Worm (Caenorhabditis elegans) whole organism, late embryonic: ENCODE data around the gene acer-1.
A peak's percentile ranks its signal among the peaks of the same experiment; 100 is the strongest.

Experiments
- C08G9.2 ChIP-seq: sonication (generic microtip); optimal IDR thresholded peaks from 2 replicates; lab custom pipeline; 2016; ENCODE audit warnings: mild to moderate bottlenecking, missing genetic modification characterization, moderate library complexity, missing compliant biosample characterization
- C38D4.7 ChIP-seq: fragments of 200-800 bp; sonication (Bioruptor generic); optimal IDR thresholded peaks from 2 replicates; lab custom pipeline; 2018; ENCODE audit warnings: mild to moderate bottlenecking, missing genetic modification characterization, moderate library complexity, missing compliant biosample characterization
- F13H6.1 ChIP-seq: sonication (generic microtip); optimal IDR thresholded peaks from 2 replicates; lab custom pipeline; 2016; ENCODE audit warnings: missing genetic modification characterization, missing compliant biosample characterization
- K02D7.2 ChIP-seq: sonication (generic microtip); optimal IDR thresholded peaks from 2 replicates; lab custom pipeline; 2017; ENCODE audit warnings: mild to moderate bottlenecking, missing genetic modification characterization, missing compliant biosample characterization
- K09A11.1 ChIP-seq: sonication (generic microtip); optimal IDR thresholded peaks from 2 replicates; lab custom pipeline; 2017; ENCODE audit warnings: antibody characterized with exemption, mild to moderate bottlenecking, missing genetic modification characterization, missing compliant biosample characterization; ENCODE audit not compliant: insufficient read depth
- T23F11.4 ChIP-seq: fragments of 200-800 bp; sonication (Bioruptor generic); optimal IDR thresholded peaks from 2 replicates; lab custom pipeline; 2018; ENCODE audit warnings: mild to moderate bottlenecking, missing genetic modification characterization, missing compliant biosample characterization
- Y22D7AL.16 ChIP-seq: sonication (generic microtip); optimal IDR thresholded peaks from 2 replicates; lab custom pipeline; 2016; ENCODE audit warnings: missing genetic modification characterization, missing compliant biosample characterization
- ahr-1 ChIP-seq: sonication (generic microtip); optimal IDR thresholded peaks from 2 replicates; lab custom pipeline; 2016; ENCODE audit warnings: missing genetic modification characterization, missing compliant biosample characterization
- ama-1 ChIP-seq: fragments of 150-350 bp; optimal IDR thresholded peaks from 2 replicates; lab custom pipeline; 2014
- ceh-14 ChIP-seq: sonication (generic microtip); optimal IDR thresholded peaks from 2 replicates; lab custom pipeline; 2016; ENCODE audit warnings: missing genotype, missing genetic modification characterization, missing compliant biosample characterization
- ceh-18 ChIP-seq: sonication (generic microtip); optimal IDR thresholded peaks from 2 replicates; lab custom pipeline; 2016; ENCODE audit warnings: missing genetic modification characterization, missing compliant biosample characterization
- ceh-19 ChIP-seq: fragments of 200-800 bp; sonication (Bioruptor generic); optimal IDR thresholded peaks from 2 replicates; lab custom pipeline; 2018; ENCODE audit warnings: mild to moderate bottlenecking, missing genetic modification characterization, missing compliant biosample characterization
- ceh-2 ChIP-seq: sonication (generic microtip); optimal IDR thresholded peaks from 2 replicates; lab custom pipeline; 2016; ENCODE audit warnings: missing genotype, missing genetic modification characterization, missing compliant biosample characterization
- ceh-22 ChIP-seq: sonication (generic microtip); optimal IDR thresholded peaks from 2 replicates; lab custom pipeline; 2017; ENCODE audit warnings: missing biosample characterization, missing genetic modification characterization
- ceh-30 ChIP-seq: fragments of 150-350 bp; optimal IDR thresholded peaks from 2 replicates; lab custom pipeline; 2014; ENCODE audit warnings: missing biosample characterization, missing genetic modification characterization
- ceh-34 ChIP-seq: sonication (generic microtip); optimal IDR thresholded peaks from 2 replicates; lab custom pipeline; 2016; ENCODE audit warnings: mild to moderate bottlenecking, missing genetic modification characterization, missing compliant biosample characterization
- ceh-45 ChIP-seq: fragments of 200-800 bp; sonication (Bioruptor generic); IDR thresholded peaks from 2 replicates; pipeline ENCODE4 v1.3.6; 2022; ENCODE audit warnings: missing genetic modification reagents, missing genetic modification characterization, missing compliant biosample characterization
- ceh-6 ChIP-seq: fragments of 200-800 bp; sonication (Bioruptor generic); optimal IDR thresholded peaks from 2 replicates; lab custom pipeline; 2018; ENCODE audit warnings: mild to moderate bottlenecking, missing genetic modification characterization, missing compliant biosample characterization
- ceh-9 ChIP-seq: sonication (generic microtip); optimal IDR thresholded peaks from 2 replicates; lab custom pipeline; 2016; ENCODE audit warnings: mild to moderate bottlenecking, missing genetic modification characterization, inconsistent platforms, missing compliant biosample characterization
- che-1 ChIP-seq: sonication (generic microtip); optimal IDR thresholded peaks from 2 replicates; lab custom pipeline; 2016; ENCODE audit warnings: mild to moderate bottlenecking, missing genetic modification characterization, missing compliant biosample characterization
- elt-2 ChIP-seq: sonication (generic microtip); optimal IDR thresholded peaks from 2 replicates; lab custom pipeline; 2016; ENCODE audit warnings: missing genetic modification reagents, missing genetic modification characterization, missing compliant biosample characterization
- elt-4 ChIP-seq: sonication (generic microtip); optimal IDR thresholded peaks from 2 replicates; lab custom pipeline; 2016; ENCODE audit warnings: missing genetic modification characterization, missing compliant biosample characterization
- ets-4 ChIP-seq: sonication (generic microtip); optimal IDR thresholded peaks from 2 replicates; lab custom pipeline; 2016; ENCODE audit warnings: missing genetic modification characterization, missing compliant biosample characterization
- eyg-1 ChIP-seq: sonication (generic microtip); optimal IDR thresholded peaks from 2 replicates; lab custom pipeline; 2016; ENCODE audit warnings: missing genotype, missing genetic modification characterization, missing compliant biosample characterization
- fkh-10 ChIP-seq: fragments of 150-350 bp; optimal IDR thresholded peaks from 2 replicates; lab custom pipeline; 2014; ENCODE audit warnings: missing biosample characterization, missing genetic modification reagents, missing genetic modification characterization
- gmeb-2 ChIP-seq: sonication (generic microtip); optimal IDR thresholded peaks from 2 replicates; lab custom pipeline; 2016; ENCODE audit warnings: missing genetic modification characterization, inconsistent platforms, missing compliant biosample characterization
- hlh-30 ChIP-seq: sonication (generic microtip); optimal IDR thresholded peaks from 2 replicates; lab custom pipeline; 2017; ENCODE audit warnings: antibody characterized with exemption, missing genetic modification characterization, missing compliant biosample characterization; ENCODE audit not compliant: insufficient read depth
- madf-2 ChIP-seq: sonication (generic microtip); optimal IDR thresholded peaks from 2 replicates; lab custom pipeline; 2017; ENCODE audit warnings: missing genetic modification characterization, missing compliant biosample characterization
- nfya-1 ChIP-seq: sonication (generic microtip); optimal IDR thresholded peaks from 2 replicates; lab custom pipeline; 2017; ENCODE audit warnings: missing genetic modification characterization, mild to moderate bottlenecking, missing compliant biosample characterization, antibody characterized with exemption, moderate library complexity
- nhr-11 ChIP-seq: fragments of 150-350 bp; optimal IDR thresholded peaks from 2 replicates; lab custom pipeline; 2014; ENCODE audit warnings: missing biosample characterization, missing genetic modification characterization
- npax-4 ChIP-seq: sonication (generic microtip); optimal IDR thresholded peaks from 2 replicates; lab custom pipeline; 2016; ENCODE audit warnings: missing genetic modification characterization, missing compliant biosample characterization
- odd-2 ChIP-seq: sonication (generic microtip); optimal IDR thresholded peaks from 2 replicates; lab custom pipeline; 2017; ENCODE audit warnings: antibody characterized with exemption, mild to moderate bottlenecking, missing genetic modification characterization, missing compliant biosample characterization
- pag-3 ChIP-seq: sonication (generic microtip); optimal IDR thresholded peaks from 2 replicates; lab custom pipeline; 2016; ENCODE audit warnings: missing compliant biosample characterization, missing genetic modification characterization, borderline replicate concordance
- pat-9 ChIP-seq: fragments of 200-800 bp; sonication (Bioruptor generic); optimal IDR thresholded peaks from 2 replicates; lab custom pipeline; 2018; ENCODE audit warnings: mild to moderate bottlenecking, missing genetic modification characterization, moderate library complexity, missing compliant biosample characterization
- pha-4 ChIP-seq: fragments of 150-350 bp; optimal IDR thresholded peaks from 2 replicates; lab custom pipeline; 2018; ENCODE audit warnings: missing biosample characterization, missing genetic modification reagents, missing genetic modification characterization
- ref-2 ChIP-seq: sonication (generic microtip); optimal IDR thresholded peaks from 2 replicates; lab custom pipeline; 2016; ENCODE audit warnings: missing genetic modification characterization, missing compliant biosample characterization
- rnt-1 ChIP-seq: sonication (generic microtip); optimal IDR thresholded peaks from 2 replicates; lab custom pipeline; 2016; ENCODE audit warnings: missing genetic modification characterization, missing compliant biosample characterization
- sox-2 ChIP-seq: fragments of 200-800 bp; sonication (Bioruptor generic); IDR thresholded peaks from 2 replicates; pipeline ENCODE4 v1.3.6; 2022; ENCODE audit warnings: missing genetic modification reagents, missing genetic modification characterization, missing compliant biosample characterization
- sox-4 ChIP-seq: sonication (generic microtip); optimal IDR thresholded peaks from 2 replicates; lab custom pipeline; 2017; ENCODE audit warnings: mild to moderate bottlenecking, missing genetic modification characterization, inconsistent platforms, missing compliant biosample characterization
- tbx-2 ChIP-seq: sonication (generic microtip); optimal IDR thresholded peaks from 2 replicates; lab custom pipeline; 2016; ENCODE audit warnings: missing genetic modification characterization, missing compliant biosample characterization
- ttx-3 ChIP-seq: sonication (generic microtip); optimal IDR thresholded peaks from 2 replicates; lab custom pipeline; 2016; ENCODE audit warnings: missing genetic modification reagents, missing genetic modification characterization, missing compliant biosample characterization
- unc-3 ChIP-seq, 2 experiments: fragments of 200-800 bp in 1 of 2; sonication (Bioruptor generic) in 1 of 2; sonication (generic microtip) in 1 of 2; conservative IDR thresholded peaks in 1 of 2; optimal IDR thresholded peaks in 1 of 2; 2 replicates each; pipeline versions ENCODE4 v1.3.6 to Lab custom; 2016 to 2022; ENCODE audit warnings: missing compliant biosample characterization in 2 of 2, missing genetic modification characterization in 2 of 2, missing genetic modification reagents in 1 of 2
- unc-55 ChIP-seq: sonication (generic microtip); optimal IDR thresholded peaks from 2 replicates; lab custom pipeline; 2017; ENCODE audit warnings: missing biosample characterization, missing genetic modification reagents, missing genetic modification characterization

Gene acer-1

ce11 chrII:6842009-6842408, 48.2 kb downstream of the acer-1 start:
- TF ChIP-seq ahr-1 (tag; lab: Kevin White, UChicago), result no peak
- TF ChIP-seq nfya-1 (tag; lab: Kevin White, UChicago), result no peak
- no peak for TF ChIP-seq F13H6.1 (tag; lab: Kevin White, UChicago)
- no peak for TF ChIP-seq npax-4 (tag; lab: Kevin White, UChicago)
- no peak for TF ChIP-seq ceh-30
- TF ChIP-seq, all 69 proteins: peak for 0

- TF ChIP-seq ama-1 (lab: Kevin White, UChicago) (no peak), unc-3 (GFP tag; conservative IDR thresholded peaks at IDR 0.05; lab: Robert Waterston, UW) (no peak), unc-3 (tag; optimal IDR thresholded peaks at IDR 0.05; lab: Kevin White, UChicago) (no peak), ceh-19 (no peak), pag-3 (tag; lab: Kevin White, UChicago) (no peak), ceh-2 (tag; lab: Kevin White, UChicago) (no peak), rnt-1 (peak; percentile 34), C08G9.2 (tag; lab: Kevin White, UChicago) (no peak), gmeb-2 (tag; lab: Kevin White, UChicago) (no peak), ceh-9 (tag; lab: Kevin White, UChicago) (no peak), nfya-1 (tag; lab: Kevin White, UChicago) (peak; percentile 10), elt-2 (tag; lab: Kevin White, UChicago) (no peak), hlh-30 (tag; lab: Kevin White, UChicago) (no peak), unc-55 (GFP tag; lab: Kevin White, UChicago) (peak; percentile 70), madf-2 (tag; lab: Kevin White, UChicago) (no peak), ceh-45 (no peak), ceh-34 (no peak), ceh-18 (tag; lab: Kevin White, UChicago) (peak; percentile 52), pha-4 (no peak), ceh-14 (tag; lab: Kevin White, UChicago) (no peak)
Measured at ce11 chrII:6841102-6841501, 49.1 kb downstream of the acer-1 start.

- TF ChIP-seq K09A11.1 (no peak), ttx-3 (tag; lab: Kevin White, UChicago) (no peak), C08G9.2 (tag; lab: Kevin White, UChicago) (no peak), F13H6.1 (tag; lab: Kevin White, UChicago) (no peak), Y22D7AL.16 (tag; lab: Kevin White, UChicago) (no peak), T23F11.4 (GFP tag; lab: Kevin White, UChicago) (no peak), gmeb-2 (tag; lab: Kevin White, UChicago) (no peak), che-1 (tag; lab: Kevin White, UChicago) (no peak), ceh-6 (GFP tag; lab: Kevin White, UChicago) (no peak), ceh-14 (tag; lab: Kevin White, UChicago) (no peak), K02D7.2 (no peak), ceh-22 (tag; lab: Kevin White, UChicago) (no peak), ref-2 (tag; lab: Kevin White, UChicago) (no peak), ahr-1 (tag; lab: Kevin White, UChicago) (no peak), madf-2 (tag; lab: Kevin White, UChicago) (no peak), fkh-10 (GFP tag; lab: Kevin White, UChicago) (no peak), nhr-11 (tag; lab: Kevin White, UChicago) (no peak), C38D4.7 (GFP tag; lab: Kevin White, UChicago) (no peak), odd-2 (no peak)
Measured at ce11 chrII:6840663-6841062, 49.5 kb downstream of the acer-1 start.

ce11 chrII:6838977-6839376, 51.2 kb downstream of the acer-1 start:
- no peak for TF ChIP-seq sox-4 (tag; lab: Kevin White, UChicago)
- no peak for TF ChIP-seq C38D4.7 (GFP tag; lab: Kevin White, UChicago)
- TF ChIP-seq pha-4, result no peak
- peak; percentile 96 for TF ChIP-seq ceh-34
- TF ChIP-seq elt-2 (tag; lab: Kevin White, UChicago), result no peak
- TF ChIP-seq eyg-1 (tag; lab: Kevin White, UChicago), result peak; percentile 20
- TF ChIP-seq elt-4, result no peak
- peak; percentile 75 for TF ChIP-seq hlh-30 (tag; lab: Kevin White, UChicago)
- TF ChIP-seq ceh-30, result no peak
- TF ChIP-seq sox-2, result no peak
- TF ChIP-seq ets-4 (tag; lab: Kevin White, UChicago), result no peak
- TF ChIP-seq Y22D7AL.16 (tag; lab: Kevin White, UChicago), result no peak
- TF ChIP-seq ahr-1 (tag; lab: Kevin White, UChicago), result no peak
- no peak for TF ChIP-seq ceh-2 (tag; lab: Kevin White, UChicago)
- TF ChIP-seq tbx-2 (tag; lab: Kevin White, UChicago), result peak; percentile 46
- no peak for TF ChIP-seq ceh-45
- TF ChIP-seq odd-2, result no peak
- no peak for TF ChIP-seq ceh-22 (tag; lab: Kevin White, UChicago)
- TF ChIP-seq rnt-1, result no peak
- no peak for TF ChIP-seq pat-9 (tag; lab: Kevin White, UChicago)
- TF ChIP-seq ceh-19, result no peak
- TF ChIP-seq ceh-14 (tag; lab: Kevin White, UChicago), result no peak
- peak; percentile 29 for TF ChIP-seq nfya-1 (tag; lab: Kevin White, UChicago)
- peak; percentile 30 for TF ChIP-seq ceh-18 (tag; lab: Kevin White, UChicago)
- TF ChIP-seq che-1 (tag; lab: Kevin White, UChicago), result no peak
